Fruit fly (Drosophila melanogaster) whole organism, embryonic: ENCODE data around the gene CG1572.

Source experiments
- CG10209 ChIP-seq: fragments of 200-800 bp; sonication (Bioruptor generic); optimal IDR thresholded peaks from 3 replicates; lab custom pipeline; 2017; ENCODE audit warnings: missing biosample characterization, mild to moderate bottlenecking, missing genetic modification characterization, missing genetic modification reagents
- CG1024 ChIP-seq: fragments of 200-800 bp; sonication (Bioruptor generic); IDR thresholded peaks from 2 replicates; pipeline ENCODE4 v1.3.6; 2022; ENCODE audit warnings: missing biosample characterization, missing genetic modification characterization
- CG11247 ChIP-seq: fragments of 200-800 bp; sonication (Bioruptor generic); IDR thresholded peaks from 2 replicates; pipeline ENCODE4 v1.3.6; 2022; ENCODE audit warnings: missing biosample characterization, missing genetic modification characterization
- CG11560 ChIP-seq: fragments of 200-800 bp; sonication (Bioruptor generic); IDR thresholded peaks from 3 replicates; pipeline ENCODE4 v1.3.6; 2022; ENCODE audit warnings: missing biosample characterization, missing genetic modification characterization
- CG12659 ChIP-seq: fragments of 200-800 bp; sonication (Bioruptor generic); optimal IDR thresholded peaks from 3 replicates; lab custom pipeline; 2017; ENCODE audit warnings: mild to moderate bottlenecking, missing biosample characterization, missing genetic modification reagents, missing genetic modification characterization
- CG14667 ChIP-seq: fragments of 200-800 bp; sonication (Bioruptor generic); IDR thresholded peaks from 2 replicates; pipeline ENCODE4 v1.3.6; 2022; ENCODE audit warnings: missing biosample characterization, missing genetic modification characterization
- CG16779 ChIP-seq: fragments of 200-800 bp; sonication (Bioruptor generic); IDR thresholded peaks from 2 replicates; pipeline ENCODE4 v1.3.6; 2022; ENCODE audit warnings: missing biosample characterization, missing genetic modification characterization
- CG17328 ChIP-seq: fragments of 200-800 bp; sonication (Bioruptor generic); IDR thresholded peaks from 2 replicates; pipeline ENCODE4 v1.3.6; 2022; ENCODE audit warnings: missing biosample characterization, missing genetic modification characterization
- CG17361 ChIP-seq: fragments of 200-800 bp; sonication (Bioruptor generic); IDR thresholded peaks from 3 replicates; pipeline ENCODE4 v1.3.6; 2022; ENCODE audit warnings: missing biosample characterization, missing genetic modification characterization
- CG2875 ChIP-seq: fragments of 200-800 bp; sonication (Bioruptor generic); optimal IDR thresholded peaks from 2 replicates; lab custom pipeline; 2017; ENCODE audit warnings: missing biosample characterization, mild to moderate bottlenecking, missing genetic modification characterization, missing genetic modification reagents
- CG2889 ChIP-seq: fragments of 200-800 bp; sonication (Bioruptor generic); IDR thresholded peaks from 3 replicates; pipeline ENCODE4 v1.3.6; 2022; ENCODE audit warnings: missing biosample characterization, missing genetic modification characterization
- CG34422 ChIP-seq: fragments of 200-800 bp; sonication (Bioruptor generic); IDR thresholded peaks from 3 replicates; pipeline ENCODE4 v1.3.6; 2022; ENCODE audit warnings: missing biosample characterization, missing genetic modification characterization
- CG3726 ChIP-seq: fragments of 200-800 bp; sonication (Bioruptor generic); IDR thresholded peaks from 3 replicates; pipeline ENCODE4, ENCODE4 v1.3.6; 2022; ENCODE audit warnings: missing biosample characterization, missing genetic modification characterization
- CG4820 ChIP-seq: fragments of 200-800 bp; sonication (Bioruptor generic); optimal IDR thresholded peaks from 3 replicates; lab custom pipeline; 2016; ENCODE audit warnings: missing biosample characterization, missing genetic modification characterization
- CG6683 ChIP-seq: fragments of 200-800 bp; sonication (Bioruptor generic); optimal IDR thresholded peaks from 2 replicates; lab custom pipeline; 2017; ENCODE audit warnings: missing biosample characterization, mild to moderate bottlenecking, missing genetic modification characterization, missing genetic modification reagents
- CG6765 ChIP-seq: fragments of 200-800 bp; sonication (Bioruptor generic); optimal IDR thresholded peaks from 3 replicates; lab custom pipeline; 2017; ENCODE audit warnings: missing biosample characterization, mild to moderate bottlenecking, missing genetic modification characterization
- CG7987 ChIP-seq: fragments of 200-800 bp; sonication (Bioruptor generic); optimal IDR thresholded peaks from 2 replicates; lab custom pipeline; 2018; ENCODE audit warnings: missing biosample characterization, mild to moderate bottlenecking, missing genetic modification characterization, moderate library complexity
- CG9727 ChIP-seq: fragments of 200-800 bp; sonication (Bioruptor generic); optimal IDR thresholded peaks from 3 replicates; lab custom pipeline; 2017; ENCODE audit warnings: missing biosample characterization, mild to moderate bottlenecking, missing genetic modification characterization
- CkIIα-i1 ChIP-seq: fragments of 200-800 bp; sonication (Bioruptor generic); IDR thresholded peaks from 2 replicates; pipeline ENCODE4 v1.3.6; 2022; ENCODE audit warnings: missing biosample characterization, missing genetic modification characterization
- Doc3 ChIP-seq: fragments of 200-800 bp; sonication (Bioruptor generic); IDR thresholded peaks from 3 replicates; pipeline ENCODE4 v1.3.6; 2022; ENCODE audit warnings: missing biosample characterization, missing genetic modification characterization; ENCODE audit not compliant: partially characterized antibody
- Drgx ChIP-seq: fragments of 200-800 bp; sonication (Bioruptor generic); IDR thresholded peaks from 2 replicates; pipeline ENCODE4 v1.3.6; 2022; ENCODE audit warnings: missing biosample characterization, missing genetic modification characterization
- E2f2 ChIP-seq: fragments of 200-800 bp; sonication (Bioruptor generic); IDR thresholded peaks from 2 replicates; pipeline ENCODE4 v1.3.6; 2022; ENCODE audit warnings: missing biosample characterization, missing genetic modification characterization
- MESR4 ChIP-seq: fragments of 200-800 bp; sonication (Bioruptor generic); optimal IDR thresholded peaks from 2 replicates; lab custom pipeline; 2018; ENCODE audit warnings: missing biosample characterization, mild to moderate bottlenecking, missing genetic modification characterization, moderate library complexity
- Mad ChIP-seq: fragments of 200-800 bp; sonication (Bioruptor generic); optimal IDR thresholded peaks from 2 replicates; lab custom pipeline; 2016; ENCODE audit warnings: missing biosample characterization, missing genetic modification characterization
- NC2β ChIP-seq: fragments of 200-800 bp; sonication (Bioruptor generic); optimal IDR thresholded peaks from 2 replicates; lab custom pipeline; 2016; ENCODE audit warnings: missing biosample characterization, missing genetic modification characterization
- Neu2 ChIP-seq: fragments of 200-800 bp; sonication (Bioruptor generic); optimal IDR thresholded peaks from 3 replicates; lab custom pipeline; 2016; ENCODE audit warnings: missing biosample characterization, missing genetic modification characterization, borderline replicate concordance
- Six4 ChIP-seq: fragments of 200-800 bp; sonication (Bioruptor generic); optimal IDR thresholded peaks from 2 replicates; lab custom pipeline; 2016; ENCODE audit warnings: missing biosample characterization, missing genetic modification characterization
- Sry-β ChIP-seq: fragments of 200-800 bp; sonication (Bioruptor generic); optimal IDR thresholded peaks from 2 replicates; lab custom pipeline; 2018; ENCODE audit warnings: missing biosample characterization, mild to moderate bottlenecking, missing genetic modification characterization, moderate library complexity
- Sry-δ ChIP-seq: fragments of 200-800 bp; sonication (Bioruptor generic); optimal IDR thresholded peaks from 2 replicates; lab custom pipeline; 2016; ENCODE audit warnings: missing biosample characterization, missing genetic modification characterization
- abd-A ChIP-seq: fragments of 200-800 bp; sonication (Bioruptor generic); optimal IDR thresholded peaks from 3 replicates; lab custom pipeline; 2019; ENCODE audit warnings: missing biosample characterization, mild to moderate bottlenecking, missing genetic modification characterization, moderate library complexity
- ase ChIP-seq: fragments of 200-800 bp; sonication (Bioruptor generic); IDR thresholded peaks from 3 replicates; pipeline ENCODE4 v1.3.6; 2022; ENCODE audit warnings: missing biosample characterization, missing genetic modification characterization
- bab2 ChIP-seq: fragments of 200-800 bp; sonication (Bioruptor generic); optimal IDR thresholded peaks from 2 replicates; lab custom pipeline; 2016; ENCODE audit warnings: missing biosample characterization, missing genetic modification characterization
- bsh ChIP-seq, 2 experiments: fragments of 200-800 bp; sonication (Bioruptor generic); optimal IDR thresholded peaks; 2 replicates each; lab custom pipeline; 2017 to 2018; ENCODE audit warnings: mild to moderate bottlenecking in 2 of 2, missing biosample characterization in 2 of 2, missing genetic modification characterization in 2 of 2, moderate library complexity in 1 of 2
- dan ChIP-seq: fragments of 200-800 bp; sonication (Bioruptor generic); IDR thresholded peaks from 2 replicates; pipeline ENCODE4 v1.3.6; 2022; ENCODE audit warnings: missing biosample characterization, missing genetic modification characterization
- esg ChIP-seq: fragments of 200-800 bp; sonication (Bioruptor generic); conservative IDR thresholded peaks from 2 replicates; pipeline ENCODE4 v1.3.6; 2022; ENCODE audit warnings: missing biosample characterization, missing genetic modification characterization
- fd102C ChIP-seq: fragments of 200-800 bp; sonication (Bioruptor generic); optimal IDR thresholded peaks from 2 replicates; lab custom pipeline; 2018; ENCODE audit warnings: missing biosample characterization, mild to moderate bottlenecking, missing genetic modification characterization, moderate library complexity
- gcm ChIP-seq: fragments of 200-800 bp; sonication (Bioruptor generic); optimal IDR thresholded peaks from 2 replicates; lab custom pipeline; 2019; ENCODE audit warnings: missing biosample characterization, mild to moderate bottlenecking, missing genetic modification characterization, moderate library complexity
- gem ChIP-seq: fragments of 200-800 bp; sonication (Bioruptor generic); optimal IDR thresholded peaks from 2 replicates; lab custom pipeline; 2019; ENCODE audit warnings: missing biosample characterization, mild to moderate bottlenecking, missing genetic modification characterization, moderate library complexity
- grn ChIP-seq: fragments of 200-800 bp; sonication (Bioruptor generic); optimal IDR thresholded peaks from 3 replicates; lab custom pipeline; 2017; ENCODE audit warnings: missing biosample characterization, missing genetic modification characterization
- h ChIP-seq: fragments of >200 bp; optimal IDR thresholded peaks from 2 replicates; lab custom pipeline; 2017
- mam ChIP-seq: fragments of 200-800 bp; sonication (Bioruptor generic); optimal IDR thresholded peaks from 3 replicates; lab custom pipeline; 2016; ENCODE audit warnings: missing biosample characterization, missing genetic modification characterization
- otp ChIP-seq: fragments of 200-800 bp; sonication (Bioruptor generic); IDR thresholded peaks from 3 replicates; pipeline ENCODE4, ENCODE4 v1.3.6; 2022; ENCODE audit warnings: missing biosample characterization, missing genetic modification characterization
- pum ChIP-seq: fragments of 200-800 bp; sonication (Bioruptor generic); optimal IDR thresholded peaks from 2 replicates; lab custom pipeline; 2016; ENCODE audit warnings: missing biosample characterization, missing genetic modification characterization
- sima ChIP-seq: fragments of 200-800 bp; sonication (Bioruptor generic); optimal IDR thresholded peaks from 2 replicates; lab custom pipeline; 2016; ENCODE audit warnings: missing biosample characterization, missing genetic modification characterization
- sob ChIP-seq: fragments of 200-800 bp; sonication (Bioruptor generic); IDR thresholded peaks from 2 replicates; pipeline ENCODE4 v1.3.6; 2022; ENCODE audit warnings: missing biosample characterization, missing genetic modification characterization
- tll ChIP-seq, 2 experiments: fragments of 200-800 bp in 1 of 2; fragments of >200 bp in 1 of 2; sonication (Bioruptor generic) in 1 of 2; optimal IDR thresholded peaks; 2 replicates each; lab custom pipeline; 2017 to 2019; ENCODE audit warnings: missing biosample characterization in 2 of 2, missing genetic modification characterization in 2 of 2, mild to moderate bottlenecking in 1 of 2, moderate library complexity in 1 of 2
- z ChIP-seq: fragments of 200-800 bp; sonication (Bioruptor generic); IDR thresholded peaks from 3 replicates; pipeline ENCODE4 v1.3.6; 2022; ENCODE audit warnings: missing biosample characterization, missing genetic modification characterization
- zfh2 ChIP-seq: fragments of 200-800 bp; sonication (Bioruptor generic); optimal IDR thresholded peaks from 2 replicates; lab custom pipeline; 2016; ENCODE audit warnings: missing biosample characterization, missing genetic modification characterization

Gene CG1572

DNA sequence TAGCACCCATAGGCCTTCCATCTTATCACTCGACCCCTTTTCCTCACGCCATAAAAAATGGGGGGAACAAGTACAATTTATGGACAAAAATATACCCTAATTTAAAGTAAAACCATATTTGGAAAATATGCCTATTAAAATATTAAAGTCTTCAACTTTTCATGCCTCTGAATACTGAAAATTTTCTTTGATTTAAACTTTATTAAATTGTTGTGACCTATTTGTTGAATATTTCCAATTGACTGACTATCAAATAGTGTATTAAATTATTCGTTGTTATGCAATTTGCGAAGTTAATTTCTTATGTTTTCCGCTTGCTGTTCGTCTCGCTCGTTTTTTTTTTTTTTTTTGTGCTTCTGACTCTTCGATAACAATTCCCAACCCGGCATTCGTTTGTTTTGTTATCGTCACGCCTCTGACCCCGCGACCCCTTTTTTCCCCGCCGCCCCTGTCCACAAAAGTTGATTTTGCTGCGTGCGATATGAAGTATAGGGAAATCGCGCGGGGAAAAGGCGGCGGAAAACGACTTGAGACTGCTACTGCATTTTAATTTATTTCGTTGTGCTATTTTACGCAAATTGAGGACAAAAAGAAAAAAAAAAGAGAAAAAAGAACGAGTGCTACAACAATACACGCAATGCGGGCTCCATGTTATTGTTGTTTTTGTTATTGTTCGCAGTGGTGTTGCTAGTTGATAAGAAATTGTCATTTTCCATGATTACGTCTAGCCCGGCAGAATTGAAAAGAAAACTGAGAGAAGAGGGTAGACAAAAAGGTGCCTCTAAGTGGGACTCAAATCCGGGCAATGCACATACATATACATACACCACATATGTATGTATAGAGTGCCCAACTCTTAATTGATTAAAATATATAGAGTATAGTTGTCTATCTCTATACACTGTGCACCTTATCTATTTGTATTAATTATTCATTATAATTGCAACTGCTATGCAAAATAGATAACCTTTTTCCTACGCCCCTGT, 36.6 kb downstream of the CG1572 start (continued):
- TF ChIP-seq NC2β (GFP tag; lab: Kevin White, UChicago): no peak
- TF ChIP-seq Doc3 (GFP tag; lab: Robert Waterston, UW): no peak
- peak; percentile 24 for TF ChIP-seq Six4 (GFP tag; lab: Kevin White, UChicago)
- TF ChIP-seq CG1024 (GFP tag; lab: Robert Waterston, UW): no peak
- peak; percentile 56 for TF ChIP-seq CG4820 (GFP tag; lab: Kevin White, UChicago)
- 0 out of 3 replicates have a peak, but pooled peaks have one; percentile 36 for TF ChIP-seq CG2889 (GFP tag; lab: Robert Waterston, UW)
- no peak for TF ChIP-seq gcm (GFP tag; lab: Kevin White, UChicago)
- TF ChIP-seq sob (GFP tag; lab: Robert Waterston, UW): peak; percentile 40; the same call in 1 of the 2 replicates
- TF ChIP-seq pum: peak; percentile 20
- TF ChIP-seq CG6683 (GFP tag; lab: Kevin White, UChicago): no peak
- peak; percentile 36 for TF ChIP-seq CG9727
- peak; percentile 67; the same call in 2 of the 3 replicates for TF ChIP-seq CG17361 (GFP tag; lab: Robert Waterston, UW)
- TF ChIP-seq CG6765 (GFP tag; lab: Kevin White, UChicago): no peak
- peak; percentile 59 for TF ChIP-seq E2f2 (GFP tag; lab: Robert Waterston, UW)
- TF ChIP-seq z (GFP tag; lab: Robert Waterston, UW): no peak
- TF ChIP-seq grn (GFP tag; lab: Kevin White, UChicago): no peak
- TF ChIP-seq CG10209: peak; percentile 54
- peak; percentile 41 for TF ChIP-seq CG2875
- TF ChIP-seq Sry-δ (GFP tag; lab: Kevin White, UChicago): no peak
- TF ChIP-seq abd-A (tag; lab: Kevin White, UChicago): no peak
- TF ChIP-seq dan (GFP tag; lab: Robert Waterston, UW): no peak
- TF ChIP-seq Drgx (GFP tag; lab: Robert Waterston, UW): peak; percentile 19; the same call in 1 of the 2 replicates
- TF ChIP-seq esg (GFP tag; lab: Robert Waterston, UW): peak; percentile 67
- TF ChIP-seq MESR4: no peak
- no peak for TF ChIP-seq CG16779 (GFP tag; lab: Robert Waterston, UW)
- TF ChIP-seq zfh2 (GFP tag; lab: Kevin White, UChicago): no peak
- TF ChIP-seq Neu2: no peak
- TF ChIP-seq CG3726 (GFP tag; lab: Robert Waterston, UW): no peak
- TF ChIP-seq CG34422 (GFP tag; lab: Robert Waterston, UW): peak; percentile 68; the same call in 1 of the 3 replicates
- no peak for TF ChIP-seq tll (GFP tag; optimal IDR thresholded peaks at IDR 0.05; lab: Kevin White, UChicago)
- peak; percentile 49 for TF ChIP-seq mam (GFP tag; lab: Kevin White, UChicago)
- no peak for TF ChIP-seq Mad
- no peak for TF ChIP-seq h
- TF ChIP-seq CG17328 (GFP tag; lab: Robert Waterston, UW): peak; percentile 51; the same call in 1 of the 2 replicates
- no peak for TF ChIP-seq otp (GFP tag; lab: Robert Waterston, UW)
- TF ChIP-seq CG14667 (GFP tag; lab: Robert Waterston, UW): 0 out of 2 replicates have a peak, but pooled peaks have one; percentile 26
- peak; percentile 43 for TF ChIP-seq CG12659 (GFP tag; lab: Kevin White, UChicago)
- TF ChIP-seq bsh (GFP tag; optimal IDR thresholded peaks at IDR 0.05; lab: Kevin White, UChicago): peak in 1 of 2 experiments; percentile 82
- 0 out of 3 replicates have a peak, but pooled peaks have one; percentile 40 for TF ChIP-seq ase (GFP tag; lab: Robert Waterston, UW)
- peak; percentile 45; the same call in 1 of the 2 replicates for TF ChIP-seq CG11247
- TF ChIP-seq gem (tag; lab: Kevin White, UChicago): peak; percentile 85
- no peak for TF ChIP-seq sima (GFP tag; lab: Kevin White, UChicago)
- no peak for TF ChIP-seq CkIIα-i1
- no peak for TF ChIP-seq CG7987 (GFP tag; lab: Kevin White, UChicago)
- no peak for TF ChIP-seq Sry-β (GFP tag; lab: Kevin White, UChicago)
- no peak for TF ChIP-seq fd102C
- peak; percentile 41; the same call in 1 of the 3 replicates for TF ChIP-seq CG11560 (tag; lab: Robert Waterston, UW)
- peak; percentile 19 for TF ChIP-seq bab2 (GFP tag; lab: Kevin White, UChicago)
